Worm (Caenorhabditis elegans) whole organism, early embryonic: ENCODE measurements around the gene fubl-2.

Source experiments
- B0310.2 ChIP-seq: sonication (generic microtip); optimal IDR thresholded peaks from 2 replicates; lab custom pipeline; 2016; ENCODE audit warnings: mild to moderate bottlenecking, missing genetic modification characterization, missing compliant biosample characterization
- F13C5.2 ChIP-seq: sonication (generic microtip); optimal IDR thresholded peaks from 2 replicates; lab custom pipeline; 2017; ENCODE audit warnings: mild to moderate bottlenecking, missing genetic modification characterization, inconsistent platforms, missing compliant biosample characterization
- aly-1 ChIP-seq: sonication (generic microtip); optimal IDR thresholded peaks from 2 replicates; lab custom pipeline; 2016; ENCODE audit warnings: missing genetic modification characterization, missing compliant biosample characterization
- ama-1 ChIP-seq: fragments of 150-350 bp; optimal IDR thresholded peaks from 2 replicates; lab custom pipeline; 2014
- ceh-13 ChIP-seq: fragments of 200-800 bp; sonication (Bioruptor generic); optimal IDR thresholded peaks from 2 replicates; lab custom pipeline; 2018; ENCODE audit warnings: mild to moderate bottlenecking, missing genetic modification characterization, missing compliant biosample characterization
- ceh-36 ChIP-seq: sonication (generic microtip); optimal IDR thresholded peaks from 2 replicates; lab custom pipeline; 2016; ENCODE audit warnings: missing genetic modification characterization, inconsistent platforms, missing compliant biosample characterization
- ets-7 ChIP-seq: sonication (generic microtip); optimal IDR thresholded peaks from 2 replicates; lab custom pipeline; 2016; ENCODE audit warnings: missing genotype, missing genetic modification characterization, missing compliant biosample characterization
- flt-1 ChIP-seq: fragments of 200-800 bp; sonication (Bioruptor generic); IDR thresholded peaks from 2 replicates; pipeline ENCODE4 v1.3.6; 2022; ENCODE audit warnings: missing genetic modification characterization, missing compliant biosample characterization
- hmbx-1 ChIP-seq: sonication (generic microtip); optimal IDR thresholded peaks from 2 replicates; lab custom pipeline; 2016; ENCODE audit warnings: mild to moderate bottlenecking, missing genetic modification characterization, missing compliant biosample characterization
- hmg-4 ChIP-seq: fragments of 200-800 bp; sonication (Bioruptor generic); optimal IDR thresholded peaks from 2 replicates; lab custom pipeline; 2018; ENCODE audit warnings: mild to moderate bottlenecking, missing genetic modification characterization, missing compliant biosample characterization
- hnd-1 ChIP-seq: sonication (generic microtip); optimal IDR thresholded peaks from 2 replicates; lab custom pipeline; 2016; ENCODE audit warnings: missing genetic modification characterization, missing compliant biosample characterization
- pes-1 ChIP-seq: fragments of 200-800 bp; sonication (Bioruptor generic); IDR thresholded peaks from 2 replicates; pipeline ENCODE4 v1.3.6; 2022; ENCODE audit warnings: missing genetic modification reagents, missing genetic modification characterization, missing compliant biosample characterization
- scrt-1 ChIP-seq: fragments of 200-800 bp; sonication (Bioruptor generic); IDR thresholded peaks from 2 replicates; pipeline ENCODE4 v1.3.6; 2022; ENCODE audit warnings: missing genetic modification characterization, missing compliant biosample characterization
- sea-1 ChIP-seq: fragments of 200-800 bp; sonication (Bioruptor generic); conservative IDR thresholded peaks from 2 replicates; pipeline ENCODE4 v1.3.6; 2022; ENCODE audit warnings: missing genetic modification characterization, missing compliant biosample characterization
- tbx-11 ChIP-seq: fragments of 200-800 bp; sonication (Bioruptor generic); IDR thresholded peaks from 2 replicates; pipeline ENCODE4 v1.3.6; 2022; ENCODE audit warnings: missing genetic modification characterization, missing compliant biosample characterization
- tbx-37 ChIP-seq: fragments of 200-800 bp; sonication (Bioruptor generic); conservative IDR thresholded peaks from 2 replicates; pipeline ENCODE4 v1.3.6; 2022; ENCODE audit warnings: missing genetic modification reagents, missing genetic modification characterization, missing compliant biosample characterization
- tra-4 ChIP-seq: sonication (generic microtip); optimal IDR thresholded peaks from 2 replicates; lab custom pipeline; 2017; ENCODE audit warnings: missing genetic modification characterization, missing compliant biosample characterization

fubl-2 gene

DNA sequence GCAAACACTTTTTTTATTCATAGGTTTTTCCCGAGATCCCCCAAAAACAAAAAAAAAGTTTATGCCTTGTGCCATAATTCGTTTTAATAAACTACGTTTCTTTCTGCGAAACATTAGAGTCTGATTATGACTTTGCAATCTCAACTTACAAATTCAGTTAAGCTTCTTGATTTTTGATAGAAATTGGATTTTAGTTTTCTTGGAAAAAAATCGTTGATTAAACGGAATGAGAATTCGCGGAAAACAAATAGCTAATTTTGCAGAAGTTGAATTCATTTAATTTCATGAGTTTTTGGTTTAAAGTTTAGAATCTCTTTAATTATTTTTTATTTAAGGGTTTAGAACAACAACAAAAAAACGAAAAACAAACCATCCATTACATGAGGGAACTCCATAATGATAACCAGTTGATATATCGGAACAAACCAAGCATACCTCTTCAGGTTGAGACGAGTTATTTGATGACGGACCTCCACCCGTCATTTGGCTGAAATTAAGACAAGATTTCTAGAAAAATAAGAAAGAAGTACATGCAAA, 27.5 kb upstream of the fubl-2 start, which contains the start of gene nhr-10:
nhr-10 (minus strand) TSS at position 487 of the 537 bp plus-strand sequence.
- TF ChIP-seq ets-7 = no peak
- no peak for TF ChIP-seq ama-1 (lab: Kevin White, UChicago)
- TF ChIP-seq hmbx-1 (tag; lab: Kevin White, UChicago) = no peak
- no peak for TF ChIP-seq flt-1 (GFP tag; lab: Robert Waterston, UW)
- TF ChIP-seq scrt-1 (GFP tag; lab: Robert Waterston, UW) = no peak
- no peak for TF ChIP-seq aly-1
- TF ChIP-seq F13C5.2 (tag; lab: Kevin White, UChicago) = no peak
- TF ChIP-seq tra-4 (tag; lab: Kevin White, UChicago) = no peak
- TF ChIP-seq tbx-37 = no peak
- no peak for TF ChIP-seq hmg-4
- no peak for TF ChIP-seq pes-1 (GFP tag; lab: Robert Waterston, UW)

DNA sequence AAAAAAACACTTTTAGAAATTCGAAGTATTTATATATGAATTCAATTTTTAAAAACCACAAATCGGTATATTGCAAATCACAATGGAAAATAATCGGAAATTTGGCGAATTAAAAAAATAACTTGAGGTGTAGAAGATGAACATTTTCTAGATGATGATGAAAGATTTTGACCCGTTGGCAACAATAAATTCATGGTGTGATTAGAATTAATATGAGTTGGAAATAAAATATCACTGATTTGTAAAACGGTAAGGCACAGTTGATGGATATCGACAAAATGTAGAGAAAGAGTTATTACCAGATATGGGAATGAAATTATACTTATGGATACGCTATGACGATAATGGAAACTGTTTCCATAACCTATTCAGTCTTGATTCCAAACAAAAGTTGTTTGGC, 24.7 kb upstream of the fubl-2 start:
- TF ChIP-seq flt-1 (GFP tag; lab: Robert Waterston, UW) = no peak
- TF ChIP-seq sea-1 (GFP tag; lab: Robert Waterston, UW) = no peak
- no peak for TF ChIP-seq scrt-1 (GFP tag; lab: Robert Waterston, UW)
- no peak for TF ChIP-seq ceh-13
- TF ChIP-seq hnd-1 (tag; lab: Kevin White, UChicago) = no peak
- no peak for TF ChIP-seq hmg-4

DNA sequence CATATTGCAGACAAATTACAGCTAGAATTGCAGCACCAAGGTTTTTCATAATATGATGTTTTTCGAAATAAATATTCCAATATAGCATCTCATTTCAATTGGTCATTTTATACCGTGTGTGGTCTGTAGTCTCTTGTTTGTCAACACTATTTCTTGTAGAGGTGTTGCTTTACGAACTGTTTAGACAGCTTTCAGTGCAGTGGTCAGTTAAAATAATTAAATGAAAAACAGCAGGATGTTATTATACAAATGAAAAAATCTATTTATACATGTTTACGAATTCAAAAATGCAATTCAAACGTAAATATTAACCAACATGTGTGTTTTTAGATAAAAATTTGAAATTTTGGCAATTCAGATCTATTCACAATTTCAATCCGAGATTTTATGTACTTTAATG, 24.3 kb upstream of the fubl-2 start, which contains the start of gene B0280.7:
B0280.7 (minus strand) TSS at position 101 of the 400 bp plus-strand sequence.
- no peak for TF ChIP-seq hmbx-1 (tag; lab: Kevin White, UChicago)
- no peak for TF ChIP-seq hmg-4
- TF ChIP-seq B0310.2 (tag; lab: Kevin White, UChicago) = no peak
- no peak for TF ChIP-seq pes-1 (GFP tag; lab: Robert Waterston, UW)
- no peak for TF ChIP-seq ceh-13

DNA sequence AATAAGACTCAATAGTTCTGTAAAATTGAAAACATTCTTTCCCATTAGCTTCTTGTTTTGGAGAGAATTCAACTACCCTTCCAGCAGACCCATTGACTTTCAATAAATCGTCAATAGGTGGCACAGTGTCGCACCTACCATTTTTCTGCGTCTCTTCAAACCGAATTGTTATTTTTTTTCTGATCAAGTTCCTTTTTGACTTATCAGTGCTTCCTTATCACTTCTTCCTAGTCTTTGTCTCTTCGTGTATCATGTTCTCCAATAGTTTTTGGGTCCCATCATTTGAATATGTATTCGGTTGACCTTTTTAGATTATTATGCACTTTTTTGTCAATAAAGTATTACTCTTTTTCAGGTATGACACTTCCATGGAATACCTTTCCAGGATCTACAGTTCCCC, 20.4 kb upstream of the fubl-2 start, which contains the start of gene odd-1:
odd-1 (plus strand) TSS at position 349 of the 400 bp plus-strand sequence.
- TF ChIP-seq hnd-1 (tag; lab: Kevin White, UChicago) (no peak), ama-1 (lab: Kevin White, UChicago) (no peak), flt-1 (GFP tag; lab: Robert Waterston, UW) (no peak), tbx-37 (no peak), ceh-36 (tag; lab: Kevin White, UChicago) (no peak), ceh-13 (no peak), tra-4 (tag; lab: Kevin White, UChicago) (no peak), B0310.2 (tag; lab: Kevin White, UChicago) (no peak), ets-7 (no peak), sea-1 (GFP tag; lab: Robert Waterston, UW) (no peak), scrt-1 (GFP tag; lab: Robert Waterston, UW) (no peak), hmg-4 (no peak), hmbx-1 (tag; lab: Kevin White, UChicago) (no peak), F13C5.2 (tag; lab: Kevin White, UChicago) (no peak), tbx-11 (GFP tag; lab: Robert Waterston, UW) (no peak)

DNA sequence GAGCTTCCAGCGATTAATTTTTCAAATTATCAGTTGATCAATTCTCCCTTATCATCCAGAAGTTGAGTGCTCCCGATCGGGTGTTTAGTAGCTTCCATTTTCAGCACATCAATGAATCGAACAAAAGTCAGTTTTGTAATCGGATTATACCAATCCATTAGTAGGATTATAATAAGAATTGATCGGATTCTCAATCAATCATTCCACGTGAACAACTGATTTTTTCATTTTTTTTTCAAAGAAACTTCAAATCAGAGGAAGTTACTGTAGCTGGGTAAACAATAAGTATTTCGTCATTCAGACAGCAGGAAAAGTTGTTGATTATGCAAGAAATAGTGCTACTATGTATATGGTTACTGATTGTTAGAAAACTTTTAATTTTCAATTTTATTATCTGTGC, 19.3 kb upstream of the fubl-2 start:
- TF ChIP-seq ceh-13 (no peak), B0310.2 (tag; lab: Kevin White, UChicago) (no peak), hmg-4 (no peak), ceh-36 (tag; lab: Kevin White, UChicago) (no peak), tra-4 (tag; lab: Kevin White, UChicago) (no peak), scrt-1 (GFP tag; lab: Robert Waterston, UW) (no peak), tbx-37 (no peak), ets-7 (no peak), hmbx-1 (tag; lab: Kevin White, UChicago) (no peak), hnd-1 (tag; lab: Kevin White, UChicago) (no peak), ama-1 (lab: Kevin White, UChicago) (no peak), pes-1 (GFP tag; lab: Robert Waterston, UW) (no peak), tbx-11 (GFP tag; lab: Robert Waterston, UW) (no peak), sea-1 (GFP tag; lab: Robert Waterston, UW) (no peak), flt-1 (GFP tag; lab: Robert Waterston, UW) (no peak), aly-1 (no peak), F13C5.2 (tag; lab: Kevin White, UChicago) (no peak)

DNA sequence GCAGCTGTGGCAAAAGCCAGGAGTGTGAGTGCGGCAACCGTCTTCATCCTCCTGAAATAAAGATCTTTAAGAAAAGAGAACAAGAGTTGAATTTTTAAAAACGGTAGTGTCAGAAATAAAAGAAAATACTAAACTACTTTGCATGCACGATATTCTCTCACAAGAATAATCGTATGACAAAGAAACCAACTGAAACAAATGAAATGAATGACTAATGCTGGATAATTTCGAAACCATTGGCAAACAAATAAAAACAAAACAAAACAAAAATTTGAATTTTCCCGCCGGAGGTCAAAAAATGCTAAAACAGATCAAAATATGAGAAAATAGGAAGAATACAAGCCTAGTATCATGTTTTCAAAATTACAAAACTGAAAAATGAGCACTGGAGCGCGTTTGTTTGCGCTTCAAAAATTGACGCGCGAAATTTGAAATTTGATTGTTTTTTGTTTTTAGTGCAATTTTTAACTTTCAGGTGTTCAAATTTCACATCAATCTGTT, 16.4 kb upstream of the fubl-2 start, which contains the start of gene cpg-2:
cpg-2 (minus strand) TSS at position 51 of the 501 bp plus-strand sequence.
- TF ChIP-seq tbx-11 (GFP tag; lab: Robert Waterston, UW) (no peak), tbx-37 (no peak), sea-1 (GFP tag; lab: Robert Waterston, UW) (no peak), B0310.2 (tag; lab: Kevin White, UChicago) (no peak), hmbx-1 (tag; lab: Kevin White, UChicago) (no peak), hmg-4 (no peak), flt-1 (GFP tag; lab: Robert Waterston, UW) (no peak), pes-1 (GFP tag; lab: Robert Waterston, UW) (no peak), ama-1 (lab: Kevin White, UChicago) (no peak), ceh-13 (no peak), F13C5.2 (tag; lab: Kevin White, UChicago) (no peak)

DNA sequence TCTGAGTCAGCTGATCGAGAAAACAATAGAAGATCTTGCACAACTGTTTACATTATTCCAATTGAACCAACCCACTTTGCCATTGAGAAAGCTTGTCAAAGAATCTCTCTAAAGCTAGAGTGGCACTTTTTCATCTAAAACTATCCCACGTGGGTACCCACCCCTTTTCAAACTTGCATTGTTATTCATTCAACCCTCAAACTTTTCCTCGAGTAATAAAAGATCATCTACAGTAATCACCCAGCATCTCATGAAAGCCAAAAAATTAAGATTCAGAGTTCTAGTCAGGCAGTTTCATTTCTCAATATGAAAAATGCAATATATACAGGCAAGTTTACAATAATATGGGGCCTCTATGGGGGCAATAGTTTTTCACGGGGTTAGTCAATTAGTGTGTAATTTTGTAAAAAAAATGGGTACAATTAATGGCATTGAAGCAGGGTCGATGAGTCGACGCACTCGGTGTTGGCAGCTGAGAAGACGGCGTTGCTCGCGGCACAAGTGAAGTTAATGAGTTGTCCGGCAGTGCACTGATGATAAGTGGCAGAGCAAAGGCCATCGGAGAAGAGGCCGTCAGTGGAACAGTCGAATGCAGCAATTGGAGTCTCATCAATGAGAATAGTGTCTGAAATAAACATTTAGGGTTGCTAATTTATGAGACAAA, 14.4 kb upstream of the fubl-2 start:
- TF ChIP-seq scrt-1 (GFP tag; lab: Robert Waterston, UW) (no peak), F13C5.2 (tag; lab: Kevin White, UChicago) (no peak), aly-1 (no peak), flt-1 (GFP tag; lab: Robert Waterston, UW) (no peak), ama-1 (lab: Kevin White, UChicago) (no peak), ceh-13 (no peak)
